Fruit fly (Drosophila melanogaster): Measurements from ENCODE around the gene bnl.

The bnl gene

DNA sequence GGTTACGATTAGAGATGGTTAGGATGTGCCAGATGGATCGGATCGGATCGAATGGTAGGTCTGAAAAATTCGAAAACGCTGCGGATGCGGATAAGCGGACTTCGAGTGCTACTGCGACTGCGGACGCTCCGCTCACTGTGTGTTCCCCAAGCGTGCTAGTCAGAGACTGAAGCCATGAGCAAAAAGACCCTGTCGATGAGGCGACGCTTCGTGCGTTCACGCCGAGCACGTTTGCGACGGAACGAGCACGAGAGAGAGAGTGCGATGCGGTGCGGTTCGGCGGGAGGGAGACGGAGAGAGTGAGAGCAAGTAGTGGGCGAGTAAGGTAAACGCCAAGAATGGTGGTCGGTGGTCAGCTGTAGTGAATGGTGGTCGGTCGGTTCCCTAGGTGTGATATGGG is at the start of gene bnl:
bnl (minus strand) TSS at position 131 of the 400 bp plus-strand sequence.
- TF ChIP-seq ttk (optimal IDR thresholded peaks at IDR 0.05) (no peak), psq (optimal IDR thresholded peaks at IDR 0.05) (no peak), h (optimal IDR thresholded peaks at IDR 0.05) (no peak), Myc (optimal IDR thresholded peaks at IDR 0.05) (no peak), insv (optimal IDR thresholded peaks at IDR 0.05) (no peak), Sin3A (optimal IDR thresholded peaks at IDR 0.05) (no peak)

- no peak for TF ChIP-seq psq (optimal IDR thresholded peaks at IDR 0.05)
- no peak for TF ChIP-seq h (optimal IDR thresholded peaks at IDR 0.05)
- no peak for TF ChIP-seq insv (optimal IDR thresholded peaks at IDR 0.05)
- TF ChIP-seq Sin3A (optimal IDR thresholded peaks at IDR 0.05) = no peak
- TF ChIP-seq ttk (optimal IDR thresholded peaks at IDR 0.05) = no peak
- no peak for TF ChIP-seq Myc (optimal IDR thresholded peaks at IDR 0.05)
These were observed 43.9 kb upstream of the bnl start for dm6 chr3R:19880431-19880939.

dm6 chr3R:19879470-19880052 is 42.9 kb upstream of the bnl start, which contains the start of gene Ask1:
Ask1 (plus strand) TSS chr3R:19879719.
- no peak for TF ChIP-seq Myc (optimal IDR thresholded peaks at IDR 0.05)
- TF ChIP-seq Sin3A (optimal IDR thresholded peaks at IDR 0.05) = no peak
- no peak for TF ChIP-seq psq (optimal IDR thresholded peaks at IDR 0.05)

dm6 chr3R:19877427-19878076 is 40.9 kb upstream of the bnl start, which contains the start of the genes CG17186 and Arc42:
CG17186 (minus strand) TSS chr3R:19877514.
Arc42 (plus strand) TSS chr3R:19877737.
- TF ChIP-seq ttk (optimal IDR thresholded peaks at IDR 0.05) = no peak
- no peak for TF ChIP-seq Myc (optimal IDR thresholded peaks at IDR 0.05)
- TF ChIP-seq Sin3A (optimal IDR thresholded peaks at IDR 0.05) = no peak
- no peak for TF ChIP-seq insv (optimal IDR thresholded peaks at IDR 0.05)
- TF ChIP-seq h (optimal IDR thresholded peaks at IDR 0.05) = no peak
- TF ChIP-seq psq (optimal IDR thresholded peaks at IDR 0.05) = no peak

- no peak for TF ChIP-seq insv (optimal IDR thresholded peaks at IDR 0.05)
- TF ChIP-seq ttk (optimal IDR thresholded peaks at IDR 0.05) = no peak
- TF ChIP-seq h (optimal IDR thresholded peaks at IDR 0.05) = no peak
- no peak for TF ChIP-seq psq (optimal IDR thresholded peaks at IDR 0.05)
- no peak for TF ChIP-seq Sin3A (optimal IDR thresholded peaks at IDR 0.05)
- TF ChIP-seq Myc (optimal IDR thresholded peaks at IDR 0.05) = no peak
These were observed 38.7 kb upstream of the bnl start, which contains the start of gene Mrp5 for dm6 chr3R:19875118-19875887. Mrp5 (minus strand) TSS chr3R:19875678.

dm6 chr3R:19873102-19873737 is 36.6 kb upstream of the bnl start:
- TF ChIP-seq Myc (optimal IDR thresholded peaks at IDR 0.05) (no peak), ttk (optimal IDR thresholded peaks at IDR 0.05) (no peak), Sin3A (optimal IDR thresholded peaks at IDR 0.05) (no peak), psq (optimal IDR thresholded peaks at IDR 0.05) (no peak), h (optimal IDR thresholded peaks at IDR 0.05) (no peak), insv (optimal IDR thresholded peaks at IDR 0.05) (no peak)

- no peak for TF ChIP-seq ttk (optimal IDR thresholded peaks at IDR 0.05)
These were observed 27.6 kb upstream of the bnl start, which contains the start of the genes CG4572 and CG4686 for dm6 chr3R:19863979-19864775. CG4572 (minus strand) TSS chr3R:19864393. CG4686 (plus strand) TSS chr3R:19864496.

dm6 chr3R:19860996-19861719 is 24.5 kb upstream of the bnl start, which contains the start of the genes Ire1 and Mrm2:
Ire1 (minus strand) TSS chr3R:19861291.
Mrm2 (plus strand) TSS chr3R:19861610.
- TF ChIP-seq h (optimal IDR thresholded peaks at IDR 0.05) = no peak
- TF ChIP-seq ttk (optimal IDR thresholded peaks at IDR 0.05) = no peak
- TF ChIP-seq Myc (optimal IDR thresholded peaks at IDR 0.05) = no peak
- TF ChIP-seq insv (optimal IDR thresholded peaks at IDR 0.05) = no peak
- TF ChIP-seq psq (optimal IDR thresholded peaks at IDR 0.05) = no peak
- TF ChIP-seq Sin3A (optimal IDR thresholded peaks at IDR 0.05) = no peak

- TF ChIP-seq insv (optimal IDR thresholded peaks at IDR 0.05) (no peak), Myc (optimal IDR thresholded peaks at IDR 0.05) (no peak), ttk (optimal IDR thresholded peaks at IDR 0.05) (no peak), psq (optimal IDR thresholded peaks at IDR 0.05) (no peak), h (optimal IDR thresholded peaks at IDR 0.05) (no peak), Sin3A (optimal IDR thresholded peaks at IDR 0.05) (no peak)
These were observed 22.9 kb upstream of the bnl start for dm6 chr3R:19859370-19860033.

- TF ChIP-seq insv (optimal IDR thresholded peaks at IDR 0.05) (no peak), psq (optimal IDR thresholded peaks at IDR 0.05) (no peak), ttk (optimal IDR thresholded peaks at IDR 0.05) (no peak), h (optimal IDR thresholded peaks at IDR 0.05) (no peak), Myc (optimal IDR thresholded peaks at IDR 0.05) (no peak), Sin3A (optimal IDR thresholded peaks at IDR 0.05) (no peak)
These were observed 22.3 kb upstream of the bnl start for dm6 chr3R:19858944-19859343.
